Worm (Caenorhabditis elegans) whole organism, mixed stage, embryonic: ENCODE measurements around the gene M03F4.6.

Experiments used
- blmp-1 ChIP-seq: fragments of 150-350 bp; optimal IDR thresholded peaks from 2 replicates; lab custom pipeline; 2014; ENCODE audit warnings: missing biosample characterization, missing genetic modification characterization
- ces-1 ChIP-seq: fragments of 150-350 bp; optimal IDR thresholded peaks from 2 replicates; lab custom pipeline; 2014; ENCODE audit warnings: missing biosample characterization, missing genetic modification reagents, missing genetic modification characterization
- elt-3 ChIP-seq: fragments of 150-350 bp; optimal IDR thresholded peaks from 2 replicates; lab custom pipeline; 2014; ENCODE audit warnings: missing biosample characterization, missing genetic modification characterization
- lin-13 ChIP-seq: fragments of 150-350 bp; optimal IDR thresholded peaks from 2 replicates; lab custom pipeline; 2014; ENCODE audit warnings: missing biosample characterization, missing genetic modification characterization
- mab-5 ChIP-seq: fragments of 150-350 bp; optimal IDR thresholded peaks from 2 replicates; lab custom pipeline; 2014; ENCODE audit warnings: missing biosample characterization, missing genetic modification characterization
- mep-1 ChIP-seq: fragments of 150-350 bp; optimal IDR thresholded peaks from 2 replicates; lab custom pipeline; 2017; ENCODE audit warnings: missing biosample characterization, missing genetic modification reagents, missing genetic modification characterization, inconsistent platforms
- mls-2 ChIP-seq: sonication (generic microtip); optimal IDR thresholded peaks from 2 replicates; lab custom pipeline; 2016; ENCODE audit warnings: mild to moderate bottlenecking, missing genetic modification characterization, moderate library complexity, missing compliant biosample characterization
- nhr-12 ChIP-seq: fragments of 150-350 bp; optimal IDR thresholded peaks from 2 replicates; lab custom pipeline; 2014; ENCODE audit warnings: missing biosample characterization, missing genetic modification characterization
- nhr-28 ChIP-seq: fragments of 150-350 bp; optimal IDR thresholded peaks from 2 replicates; lab custom pipeline; 2014; ENCODE audit warnings: missing biosample characterization, missing genetic modification characterization
- pha-4 ChIP-seq: fragments of 150-350 bp; optimal IDR thresholded peaks from 2 replicates; lab custom pipeline; 2018; ENCODE audit warnings: missing biosample characterization, missing genetic modification reagents, missing genetic modification characterization
- sptf-1 ChIP-seq: sonication (generic microtip); optimal IDR thresholded peaks from 2 replicates; lab custom pipeline; 2017; ENCODE audit warnings: mild to moderate bottlenecking, missing genetic modification characterization, moderate library complexity, missing compliant biosample characterization
- unc-62 ChIP-seq: fragments of 150-350 bp; optimal IDR thresholded peaks from 2 replicates; lab custom pipeline; 2014; ENCODE audit warnings: missing biosample characterization, missing genetic modification reagents, missing genetic modification characterization

DNA sequence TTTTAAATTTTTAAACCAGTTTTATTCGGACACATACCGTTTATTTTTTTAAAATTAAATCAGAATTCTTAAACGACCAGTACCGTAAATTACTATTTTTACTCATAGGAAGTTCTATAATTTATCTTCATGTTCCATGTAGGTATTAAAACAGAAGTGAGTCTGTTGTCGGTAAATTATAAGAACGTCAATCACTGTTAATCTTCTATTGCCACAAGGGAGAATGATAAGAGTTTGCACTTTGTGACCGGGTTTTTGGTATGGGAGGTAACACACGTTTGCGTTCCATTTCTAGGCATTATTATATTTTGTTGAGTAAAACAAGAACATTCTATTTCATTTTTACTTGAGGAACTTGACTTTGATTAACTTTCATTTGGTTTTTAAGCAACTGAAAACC is 39.9 kb upstream of the M03F4.6 start, which contains the start of gene hsd-3:
- no peak for TF ChIP-seq nhr-28 (tag; lab: Kevin White, UChicago)
- no peak for TF ChIP-seq elt-3 (tag; lab: Kevin White, UChicago)
- TF ChIP-seq lin-13 (tag; lab: Kevin White, UChicago), result no peak
- no peak for TF ChIP-seq mab-5 (tag; lab: Kevin White, UChicago)
- no peak for TF ChIP-seq mls-2 (tag; lab: Kevin White, UChicago)
- no peak for TF ChIP-seq sptf-1
- no peak for TF ChIP-seq ces-1 (GFP tag; lab: Kevin White, UChicago)
- TF ChIP-seq pha-4 (tag; lab: Kevin White, UChicago), result no peak
- no peak for TF ChIP-seq mep-1
- no peak for TF ChIP-seq blmp-1
- no peak for TF ChIP-seq nhr-12 (tag; lab: Kevin White, UChicago)
- TF ChIP-seq unc-62 (GFP tag; lab: Kevin White, UChicago), result no peak
